Worm (Caenorhabditis elegans): ENCODE results near the gene H20J04.4.

- no peak for TF ChIP-seq ama-1 (optimal IDR thresholded peaks at IDR 0.05)
- no peak for TF ChIP-seq elt-3 (tag; optimal IDR thresholded peaks at IDR 0.05)
- no peak for TF ChIP-seq aly-2 (tag; optimal IDR thresholded peaks at IDR 0.05)
- no peak for TF ChIP-seq zag-1 (tag; optimal IDR thresholded peaks at IDR 0.05)
Observed at ce11 chrII:4334448-4334847, 5.6 kb downstream of the H20J04.4 start, which contains the start of gene madf-3.
